Fruit fly (Drosophila melanogaster) whole organism, embryonic: ENCODE data around the gene CG15412.

Experiments
- Blimp-1 ChIP-seq: fragments of 200-800 bp; sonication (Bioruptor generic); optimal IDR thresholded peaks from 3 replicates; lab custom pipeline; 2018; ENCODE audit warnings: missing biosample characterization, missing genetic modification characterization, mild to moderate bottlenecking, moderate library complexity, missing genetic modification reagents
- CG12071 ChIP-seq: fragments of 200-800 bp; sonication (Bioruptor generic); optimal IDR thresholded peaks from 3 replicates; lab custom pipeline; 2018; ENCODE audit warnings: missing biosample characterization, mild to moderate bottlenecking, missing genetic modification characterization
- CG13123 ChIP-seq: fragments of 200-800 bp; sonication (Bioruptor generic); optimal IDR thresholded peaks from 2 replicates; lab custom pipeline; 2016; ENCODE audit warnings: missing biosample characterization, missing genetic modification characterization
- CG13624 ChIP-seq: fragments of 200-800 bp; sonication (Bioruptor generic); optimal IDR thresholded peaks from 2 replicates; lab custom pipeline; 2016; ENCODE audit warnings: missing biosample characterization, missing genetic modification characterization
- CG1602 ChIP-seq: fragments of 200-800 bp; sonication (Bioruptor generic); optimal IDR thresholded peaks from 3 replicates; lab custom pipeline; 2016; ENCODE audit warnings: missing biosample characterization, missing genetic modification characterization
- CG16815 ChIP-seq: fragments of 200-800 bp; sonication (Bioruptor generic); optimal IDR thresholded peaks from 3 replicates; lab custom pipeline; 2017; ENCODE audit warnings: missing biosample characterization, mild to moderate bottlenecking, missing genetic modification characterization
- CG17802 ChIP-seq: fragments of 200-800 bp; sonication (Bioruptor generic); optimal IDR thresholded peaks from 2 replicates; lab custom pipeline; 2018; ENCODE audit warnings: missing biosample characterization, mild to moderate bottlenecking, missing genetic modification characterization, moderate library complexity
- CG1832 ChIP-seq: fragments of 200-800 bp; sonication (Bioruptor generic); optimal IDR thresholded peaks from 2 replicates; lab custom pipeline; 2017; ENCODE audit warnings: missing biosample characterization, mild to moderate bottlenecking, missing genetic modification characterization, inconsistent platforms
- CG3407 ChIP-seq: fragments of 200-800 bp; sonication (Bioruptor generic); optimal IDR thresholded peaks from 2 replicates; lab custom pipeline; 2018; ENCODE audit warnings: missing biosample characterization, mild to moderate bottlenecking, missing genetic modification characterization
- CG3838 ChIP-seq: fragments of 200-800 bp; sonication (Bioruptor generic); optimal IDR thresholded peaks from 3 replicates; lab custom pipeline; 2016; ENCODE audit warnings: missing biosample characterization, missing genetic modification characterization
- CG3847 ChIP-seq: fragments of 200-800 bp; sonication (Bioruptor generic); IDR thresholded peaks from 2 replicates; pipeline ENCODE4 v1.3.6; 2022; ENCODE audit warnings: missing biosample characterization, missing genetic modification characterization
- CG5245 ChIP-seq: fragments of 200-800 bp; sonication (Bioruptor generic); optimal IDR thresholded peaks from 3 replicates; lab custom pipeline; 2016; ENCODE audit warnings: missing biosample characterization, missing genetic modification characterization
- CG5953 ChIP-seq: fragments of 200-800 bp; sonication (Bioruptor generic); IDR thresholded peaks from 2 replicates; pipeline ENCODE4 v1.3.6; 2022; ENCODE audit warnings: missing biosample characterization, missing genetic modification characterization
- CG8478 ChIP-seq: fragments of >200 bp; optimal IDR thresholded peaks from 2 replicates; lab custom pipeline; 2018
- CTCF ChIP-seq: fragments of 200-800 bp; sonication (Bioruptor generic); optimal IDR thresholded peaks from 2 replicates; lab custom pipeline; 2017; ENCODE audit warnings: missing biosample characterization, mild to moderate bottlenecking, missing genetic modification characterization, moderate library complexity
- Dad ChIP-seq: fragments of 200-800 bp; sonication (Bioruptor generic); optimal IDR thresholded peaks from 3 replicates; lab custom pipeline; 2016; ENCODE audit warnings: missing biosample characterization, missing genetic modification characterization
- E2f1 ChIP-seq: fragments of 200-800 bp; sonication (Bioruptor generic); IDR thresholded peaks from 2 replicates; pipeline ENCODE4 v1.3.6; 2022; ENCODE audit warnings: missing biosample characterization, missing genetic modification characterization
- Fer1 ChIP-seq: fragments of 200-800 bp; sonication (Bioruptor generic); optimal IDR thresholded peaks from 2 replicates; lab custom pipeline; 2017; ENCODE audit warnings: missing biosample characterization, mild to moderate bottlenecking, missing genetic modification characterization
- H2.0 ChIP-seq: fragments of 200-800 bp; sonication (Bioruptor generic); IDR thresholded peaks from 2 replicates; pipeline ENCODE4 v1.3.6; 2022; ENCODE audit warnings: missing biosample characterization, missing genetic modification characterization
- Hand ChIP-seq: fragments of 200-800 bp; sonication (Bioruptor generic); optimal IDR thresholded peaks from 2 replicates; lab custom pipeline; 2017; ENCODE audit warnings: mild to moderate bottlenecking, missing biosample characterization, missing genetic modification reagents, missing genetic modification characterization
- MBD-R2 ChIP-seq: fragments of 200-800 bp; sonication (Bioruptor generic); IDR thresholded peaks from 2 replicates; pipeline ENCODE4 v1.3.6; 2022; ENCODE audit warnings: missing biosample characterization, missing genetic modification characterization
- Mrtf ChIP-seq: fragments of 200-800 bp; sonication (Bioruptor generic); IDR thresholded peaks from 3 replicates; pipeline ENCODE4 v1.3.6; 2022; ENCODE audit warnings: missing biosample characterization, missing genetic modification characterization
- Myb ChIP-seq: fragments of 200-800 bp; sonication (Bioruptor generic); optimal IDR thresholded peaks from 2 replicates; lab custom pipeline; 2016; ENCODE audit warnings: missing biosample characterization, missing genetic modification characterization
- Oaz ChIP-seq: fragments of 200-800 bp; sonication (Bioruptor generic); IDR thresholded peaks from 2 replicates; pipeline ENCODE4 v1.3.6; 2022; ENCODE audit warnings: missing biosample characterization, missing genetic modification characterization
- Opbp ChIP-seq: fragments of 200-800 bp; sonication (Bioruptor generic); IDR thresholded peaks from 3 replicates; pipeline ENCODE4 v1.3.6; 2022; ENCODE audit warnings: missing biosample characterization, missing genetic modification characterization; ENCODE audit not compliant: partially characterized antibody
- Side ChIP-seq: fragments of 200-800 bp; sonication (Bioruptor generic); optimal IDR thresholded peaks from 2 replicates; lab custom pipeline; 2016; ENCODE audit warnings: missing biosample characterization, missing genetic modification characterization
- Sox102F ChIP-seq: fragments of 200-800 bp; sonication (Bioruptor generic); optimal IDR thresholded peaks from 2 replicates; lab custom pipeline; 2018; ENCODE audit warnings: missing biosample characterization, mild to moderate bottlenecking, missing genetic modification characterization, moderate library complexity
- Sry-β ChIP-seq: fragments of 200-800 bp; sonication (Bioruptor generic); optimal IDR thresholded peaks from 2 replicates; lab custom pipeline; 2018; ENCODE audit warnings: missing biosample characterization, mild to moderate bottlenecking, missing genetic modification characterization, moderate library complexity
- Sry-δ ChIP-seq: fragments of 200-800 bp; sonication (Bioruptor generic); optimal IDR thresholded peaks from 2 replicates; lab custom pipeline; 2016; ENCODE audit warnings: missing biosample characterization, missing genetic modification characterization
- ase ChIP-seq: fragments of 200-800 bp; sonication (Bioruptor generic); IDR thresholded peaks from 3 replicates; pipeline ENCODE4 v1.3.6; 2022; ENCODE audit warnings: missing biosample characterization, missing genetic modification characterization
- bbx ChIP-seq: fragments of 200-800 bp; sonication (Bioruptor generic); IDR thresholded peaks from 2 replicates; pipeline ENCODE4 v1.3.6; 2022; ENCODE audit warnings: missing biosample characterization, missing genetic modification characterization; ENCODE audit not compliant: partially characterized antibody
- bcd ChIP-seq: fragments of 200-800 bp; sonication (Bioruptor generic); optimal IDR thresholded peaks from 2 replicates; lab custom pipeline; 2017; ENCODE audit warnings: missing biosample characterization, mild to moderate bottlenecking, missing genetic modification characterization
- bsh ChIP-seq, 2 experiments: fragments of 200-800 bp; sonication (Bioruptor generic); optimal IDR thresholded peaks; 2 replicates each; lab custom pipeline; 2017 to 2018; ENCODE audit warnings: mild to moderate bottlenecking in 2 of 2, missing biosample characterization in 2 of 2, missing genetic modification characterization in 2 of 2, moderate library complexity in 1 of 2
- cad ChIP-seq: fragments of >200 bp; optimal IDR thresholded peaks from 2 replicates; lab custom pipeline; 2017; ENCODE audit warnings: missing biosample characterization, missing genetic modification characterization
- caup ChIP-seq: fragments of 200-800 bp; sonication (Bioruptor generic); optimal IDR thresholded peaks from 3 replicates; lab custom pipeline; 2017; ENCODE audit warnings: missing biosample characterization, mild to moderate bottlenecking, missing genetic modification characterization, moderate library complexity; ENCODE audit not compliant: severe bottlenecking
- emc ChIP-seq: fragments of 200-800 bp; sonication (Bioruptor generic); optimal IDR thresholded peaks from 2 replicates; lab custom pipeline; 2016; ENCODE audit warnings: missing biosample characterization, missing genetic modification characterization
- gce ChIP-seq: fragments of 200-800 bp; sonication (Bioruptor generic); IDR thresholded peaks from 3 replicates; pipeline ENCODE4 v1.3.6; 2022; ENCODE audit warnings: missing biosample characterization, missing genetic modification characterization
- gfzf ChIP-seq: fragments of 200-800 bp; sonication (Bioruptor generic); optimal IDR thresholded peaks from 2 replicates; lab custom pipeline; 2016; ENCODE audit warnings: missing biosample characterization, mild to moderate bottlenecking, missing genetic modification characterization, moderate library complexity
- insv ChIP-seq, 2 experiments: fragments of 200-800 bp; sonication (Bioruptor generic); optimal IDR thresholded peaks; 3 replicates each; lab custom pipeline; 2016 to 2018; ENCODE audit warnings: missing biosample characterization in 2 of 2, missing genetic modification characterization in 2 of 2
- ken ChIP-seq: fragments of 200-800 bp; sonication (Bioruptor generic); IDR thresholded peaks from 3 replicates; pipeline ENCODE4 v1.3.6; 2022; ENCODE audit warnings: missing biosample characterization, missing genetic modification characterization
- lbe ChIP-seq: fragments of 200-800 bp; sonication (Bioruptor generic); optimal IDR thresholded peaks from 2 replicates; lab custom pipeline; 2016; ENCODE audit warnings: missing biosample characterization, mild to moderate bottlenecking, missing genetic modification characterization
- nom ChIP-seq: fragments of 200-800 bp; sonication (Bioruptor generic); optimal IDR thresholded peaks from 2 replicates; lab custom pipeline; 2017; ENCODE audit warnings: missing biosample characterization, missing genetic modification characterization, mild to moderate bottlenecking, moderate library complexity, missing genetic modification reagents
- repo ChIP-seq: fragments of 200-800 bp; sonication (Bioruptor generic); optimal IDR thresholded peaks from 2 replicates; lab custom pipeline; 2016; ENCODE audit warnings: missing biosample characterization, missing genetic modification characterization
- row ChIP-seq: fragments of 200-800 bp; sonication (Bioruptor generic); IDR thresholded peaks from 3 replicates; pipeline ENCODE4 v1.3.6; 2022; ENCODE audit warnings: missing biosample characterization, missing genetic modification characterization
- run ChIP-seq: fragments of 200-800 bp; sonication (Bioruptor generic); optimal IDR thresholded peaks from 3 replicates; lab custom pipeline; 2018; ENCODE audit warnings: missing biosample characterization, mild to moderate bottlenecking, missing genetic modification characterization
- seq ChIP-seq: fragments of 200-800 bp; sonication (Bioruptor generic); IDR thresholded peaks from 2 replicates; pipeline ENCODE4 v1.3.6; 2022; ENCODE audit warnings: missing biosample characterization, missing genetic modification characterization
- sisA ChIP-seq: fragments of 200-800 bp; sonication (Bioruptor generic); IDR thresholded peaks from 2 replicates; pipeline ENCODE4 v1.3.6; 2022; ENCODE audit warnings: missing biosample characterization, missing genetic modification characterization
- slp2 ChIP-seq: fragments of 200-800 bp; sonication (Bioruptor generic); optimal IDR thresholded peaks from 2 replicates; lab custom pipeline; 2016; ENCODE audit warnings: missing biosample characterization, missing genetic modification characterization
- tap ChIP-seq: fragments of 200-800 bp; optimal IDR thresholded peaks from 3 replicates; lab custom pipeline; 2019; ENCODE audit warnings: missing biosample characterization, mild to moderate bottlenecking, missing genetic modification characterization, moderate library complexity
- tgo ChIP-seq: fragments of 200-800 bp; sonication (Bioruptor generic); IDR thresholded peaks from 3 replicates; pipeline ENCODE4 v1.3.6; 2022; ENCODE audit warnings: missing biosample characterization, missing genetic modification characterization
- twi ChIP-seq: fragments of 200-800 bp; optimal IDR thresholded peaks from 2 replicates; lab custom pipeline; 2019; ENCODE audit warnings: missing biosample characterization, mild to moderate bottlenecking, missing genetic modification characterization, moderate library complexity
- wek ChIP-seq: fragments of 200-800 bp; sonication (Bioruptor generic); optimal IDR thresholded peaks from 3 replicates; lab custom pipeline; 2018; ENCODE audit warnings: missing biosample characterization, mild to moderate bottlenecking, missing genetic modification characterization, moderate library complexity

The CG15412 gene

dm6 chr2L:3376684-3377086 lies 1.2 kb upstream of the CG15412 start, which contains the start of the genes CG9662 and Ptpa (continued):
- TF ChIP-seq Sry-δ (GFP tag; lab: Kevin White, UChicago): peak; percentile 99
- peak; percentile 52 for TF ChIP-seq Sry-β (GFP tag; lab: Kevin White, UChicago)
- TF ChIP-seq bbx (GFP tag; lab: Robert Waterston, UW): peak; percentile 84
- TF ChIP-seq Oaz (GFP tag; lab: Robert Waterston, UW): peak; percentile 61
- peak; percentile 71 for TF ChIP-seq slp2
- TF ChIP-seq CG5953 (GFP tag; lab: Robert Waterston, UW): no peak
- peak; percentile 84 for TF ChIP-seq Dad (GFP tag; lab: Kevin White, UChicago)
- TF ChIP-seq E2f1 (GFP tag; lab: Robert Waterston, UW): peak; percentile 55
- peak; percentile 16 for TF ChIP-seq tap
- peak; percentile 52; the same call in 1 of the 3 replicates for TF ChIP-seq ase (GFP tag; lab: Robert Waterston, UW)
- TF ChIP-seq lbe (GFP tag; lab: Kevin White, UChicago): no peak
- no peak for TF ChIP-seq CG12071
- TF ChIP-seq CG17802: peak; percentile 94
- peak; percentile 88 for TF ChIP-seq ken
- no peak for TF ChIP-seq Fer1 (GFP tag; lab: Kevin White, UChicago)
- TF ChIP-seq row: peak; percentile 98
- TF ChIP-seq CG1832 (GFP tag; lab: Kevin White, UChicago): no peak
- peak; percentile 55 for TF ChIP-seq emc (GFP tag; lab: Kevin White, UChicago)
- TF ChIP-seq CG3407 (GFP tag; lab: Kevin White, UChicago): peak; percentile 40
- peak; percentile 65 for TF ChIP-seq repo (GFP tag; lab: Kevin White, UChicago)
- TF ChIP-seq nom (GFP tag; lab: Kevin White, UChicago): no peak
- peak; percentile 92 for TF ChIP-seq sisA (GFP tag; lab: Robert Waterston, UW)
- TF ChIP-seq bsh (GFP tag; optimal IDR thresholded peaks at IDR 0.05; lab: Kevin White, UChicago): peak in 1 of 2 experiments; percentile 63
- TF ChIP-seq Hand: no peak
- peak; percentile 72 for TF ChIP-seq Mrtf (GFP tag; lab: Robert Waterston, UW)
- TF ChIP-seq H2.0 (GFP tag; lab: Robert Waterston, UW): peak; percentile 88
- TF ChIP-seq CTCF (GFP tag; lab: Kevin White, UChicago): peak; percentile 8
- TF ChIP-seq gce (GFP tag; lab: Robert Waterston, UW): no peak
- TF ChIP-seq run (tag; lab: Kevin White, UChicago): no peak
- peak; percentile 66 for TF ChIP-seq CG5245
- TF ChIP-seq CG16815 (GFP tag; lab: Kevin White, UChicago): peak; percentile 84
- TF ChIP-seq seq (GFP tag; lab: Robert Waterston, UW): peak; percentile 50
- peak; percentile 89 for TF ChIP-seq CG1602 (GFP tag; lab: Kevin White, UChicago)
- TF ChIP-seq tgo (GFP tag; lab: Robert Waterston, UW): peak; percentile 81
- TF ChIP-seq Opbp (GFP tag; lab: Robert Waterston, UW): peak; percentile 77
- no peak for TF ChIP-seq CG8478 (lab: Kevin White, UChicago)
- peak; percentile 78 for TF ChIP-seq bcd (GFP tag; lab: Kevin White, UChicago)
- peak; percentile 57 for TF ChIP-seq CG13123
- TF ChIP-seq Myb (GFP tag; lab: Kevin White, UChicago): peak; percentile 75
- peak; percentile 98 for TF ChIP-seq MBD-R2 (GFP tag; lab: Robert Waterston, UW)
- TF ChIP-seq twi (tag; lab: Kevin White, UChicago): no peak
- no peak for TF ChIP-seq Blimp-1 (GFP tag; lab: Kevin White, UChicago)
- peak in 1 of 2 experiments; percentile 17 for TF ChIP-seq insv (GFP tag; optimal IDR thresholded peaks at IDR 0.05; lab: Kevin White, UChicago)
- TF ChIP-seq CG3847 (GFP tag; lab: Robert Waterston, UW): peak; percentile 90
- peak; percentile 78 for TF ChIP-seq Sox102F (GFP tag; lab: Kevin White, UChicago)
- no peak for TF ChIP-seq wek
- peak; percentile 61 for TF ChIP-seq caup
- peak; percentile 59 for TF ChIP-seq gfzf (GFP tag; lab: Kevin White, UChicago)
- peak; percentile 13 for TF ChIP-seq CG3838 (GFP tag; lab: Kevin White, UChicago)
- TF ChIP-seq cad: no peak
- TF ChIP-seq Side (GFP tag; lab: Kevin White, UChicago): peak; percentile 74
- TF ChIP-seq CG13624: peak; percentile 91
